Fruit fly (Drosophila melanogaster): ENCODE data around the gene CG14391.

CG14391 gene

DNA sequence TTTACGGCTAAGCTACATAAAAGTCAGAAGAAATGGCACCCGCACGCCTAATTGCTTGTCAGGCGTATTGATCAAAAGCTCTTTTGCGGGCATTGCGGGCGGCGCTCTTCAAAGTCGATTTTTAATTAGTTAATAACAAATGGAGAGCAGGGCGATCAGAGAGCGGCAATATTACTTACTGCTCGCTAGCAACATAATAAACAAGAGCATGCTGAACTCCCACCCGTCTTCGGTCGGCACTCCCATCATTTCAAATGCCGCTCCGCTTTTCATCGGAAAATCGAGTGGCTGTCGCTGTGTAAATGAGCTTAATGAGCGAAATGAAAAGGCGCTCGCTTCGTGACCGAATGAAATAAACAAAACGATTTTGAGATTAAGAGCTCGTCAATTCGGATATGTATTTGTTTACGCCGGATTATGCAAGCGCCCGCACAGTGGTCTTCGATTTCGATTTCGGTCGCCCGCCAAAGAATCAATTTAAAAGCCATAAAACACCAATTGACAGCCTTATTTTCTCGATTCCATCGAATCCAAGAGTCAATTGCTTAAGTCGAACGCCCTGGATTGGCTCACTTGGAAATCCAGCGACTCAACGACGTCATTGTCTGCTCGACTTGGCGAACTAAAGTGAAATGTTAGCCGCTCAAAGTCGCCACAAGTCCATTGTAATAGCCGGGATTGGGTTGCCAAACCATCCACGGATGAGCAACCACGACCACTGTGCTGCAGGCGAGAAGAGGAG is 41.0 kb downstream of the CG14391 start (continued):
- peak; percentile 91 for TF ChIP-seq CoRest (tag; optimal IDR thresholded peaks at IDR 0.05)
- TF ChIP-seq rib (GFP tag; IDR thresholded peaks at IDR 0.05): no peak
- TF ChIP-seq Meics (GFP tag; optimal IDR thresholded peaks at IDR 0.05): peak; percentile 81
- peak; percentile 77 for TF ChIP-seq vvl (GFP tag; IDR thresholded peaks at IDR 0.05)
- peak; percentile 81 for TF ChIP-seq row (GFP tag; IDR thresholded peaks at IDR 0.05)
- peak; percentile 69 for TF ChIP-seq CG4707 (GFP tag; optimal IDR thresholded peaks at IDR 0.05)
- peak; percentile 39 for TF ChIP-seq CG7928 (GFP tag; optimal IDR thresholded peaks at IDR 0.05)
- TF ChIP-seq wor (GFP tag; IDR thresholded peaks at IDR 0.05): peak; percentile 92
- no peak for TF ChIP-seq Dref (GFP tag; IDR thresholded peaks at IDR 0.05)
- peak; percentile 20 for TF ChIP-seq Sry-δ (GFP tag; optimal IDR thresholded peaks at IDR 0.05)
- no peak; the same call in 2 of the 3 replicates for TF ChIP-seq sr (GFP tag; IDR thresholded peaks at IDR 0.05)
- no peak for TF ChIP-seq bbx (GFP tag; IDR thresholded peaks at IDR 0.05; ENCODE audit: partially characterized antibody)
- TF ChIP-seq Nf-YC (tag; optimal IDR thresholded peaks at IDR 0.05): peak; percentile 58
- TF ChIP-seq kni (GFP tag; optimal IDR thresholded peaks at IDR 0.05): peak; percentile 11
- TF ChIP-seq CG11560 (tag; IDR thresholded peaks at IDR 0.05): peak; percentile 73
- TF ChIP-seq pnt (GFP tag; optimal IDR thresholded peaks at IDR 0.05): peak; percentile 78
- TF ChIP-seq BtbVII (GFP tag; optimal IDR thresholded peaks at IDR 0.05): peak; percentile 62
- TF ChIP-seq CG6683 (GFP tag; optimal IDR thresholded peaks at IDR 0.05): no peak
- TF ChIP-seq tna (GFP tag; IDR thresholded peaks at IDR 0.05; ENCODE audit: partially characterized antibody): no peak
- peak; percentile 86 for TF ChIP-seq her (GFP tag; optimal IDR thresholded peaks at IDR 0.05)
- TF ChIP-seq scrt (GFP tag; optimal IDR thresholded peaks at IDR 0.05): peak; percentile 53
- peak; percentile 72 for TF ChIP-seq Oaz (GFP tag; IDR thresholded peaks at IDR 0.05)
- peak; percentile 13 for TF ChIP-seq CG17802 (tag; optimal IDR thresholded peaks at IDR 0.05)
- TF ChIP-seq CG10979 (tag; optimal IDR thresholded peaks at IDR 0.05): peak; percentile 75
- TF ChIP-seq CG18262 (tag; optimal IDR thresholded peaks at IDR 0.05): peak; percentile 82
- TF ChIP-seq CG11085 (GFP tag; IDR thresholded peaks at IDR 0.05): peak; percentile 60
- TF ChIP-seq Ssrp (tag; optimal IDR thresholded peaks at IDR 0.05): peak; percentile 87
- peak; percentile 80 for TF ChIP-seq danr (GFP tag; IDR thresholded peaks at IDR 0.05)
- no peak for TF ChIP-seq CG8478 (optimal IDR thresholded peaks at IDR 0.05)
- TF ChIP-seq CG8359 (GFP tag; optimal IDR thresholded peaks at IDR 0.05; ENCODE audit: borderline replicate concordance): peak; percentile 62
- peak; percentile 65 for TF ChIP-seq CG17829 (tag; optimal IDR thresholded peaks at IDR 0.05)
- no peak for TF ChIP-seq hbn (GFP tag; IDR thresholded peaks at IDR 0.05; ENCODE audit: partially characterized antibody)
- peak in 1 of 3 experiments; percentile 0 for TF ChIP-seq lola (GFP tag; optimal IDR thresholded peaks at IDR 0.05)
- peak; percentile 44 for TF ChIP-seq p53 (GFP tag; optimal IDR thresholded peaks at IDR 0.05)
- TF ChIP-seq lbe (GFP tag; optimal IDR thresholded peaks at IDR 0.05): no peak
- no peak for TF ChIP-seq CG2129 (GFP tag; IDR thresholded peaks at IDR 0.05; ENCODE audit: partially characterized antibody)
- peak; percentile 87 for TF ChIP-seq CG32767 (GFP tag; IDR thresholded peaks at IDR 0.05)
- TF ChIP-seq tio (GFP tag; optimal IDR thresholded peaks at IDR 0.05): peak; percentile 77
- TF ChIP-seq CG5953 (GFP tag; IDR thresholded peaks at IDR 0.05): peak; percentile 76
- no peak for TF ChIP-seq Dll (GFP tag; IDR thresholded peaks at IDR 0.05; ENCODE audit: partially characterized antibody)
- no peak for TF ChIP-seq CG30020 (tag; optimal IDR thresholded peaks at IDR 0.05)
- peak; percentile 69 for TF ChIP-seq Fer3 (tag; optimal IDR thresholded peaks at IDR 0.05)
- TF ChIP-seq MESR4 (GFP tag; optimal IDR thresholded peaks at IDR 0.05): no peak
- peak; percentile 78 for TF ChIP-seq CG9817 (tag; optimal IDR thresholded peaks at IDR 0.05)
- TF ChIP-seq NK7.1 (GFP tag; optimal IDR thresholded peaks at IDR 0.05): peak; percentile 47
- TF ChIP-seq Lhr (GFP tag; optimal IDR thresholded peaks at IDR 0.05): peak; percentile 33
- TF ChIP-seq CG8944 (GFP tag; optimal IDR thresholded peaks at IDR 0.05): peak; percentile 86
- TF ChIP-seq Myb (GFP tag; optimal IDR thresholded peaks at IDR 0.05): peak; percentile 61
- TF ChIP-seq YL-1 (GFP tag; optimal IDR thresholded peaks at IDR 0.05): peak; percentile 62
